Worm (Caenorhabditis elegans) whole organism, L3 larva: ENCODE measurements around the gene acs-5.

ENCODE experiments used
- aly-2 ChIP-seq: fragments of 150-350 bp; optimal IDR thresholded peaks from 2 replicates; lab custom pipeline; 2014; ENCODE audit warnings: missing biosample characterization, missing genetic modification characterization
- ama-1 ChIP-seq: fragments of 150-350 bp; optimal IDR thresholded peaks from 2 replicates; lab custom pipeline; 2018
- ceh-16 ChIP-seq: sonication (generic microtip); optimal IDR thresholded peaks from 2 replicates; lab custom pipeline; 2017; ENCODE audit warnings: missing biosample characterization, missing genetic modification characterization
- ceh-28 ChIP-seq: fragments of 150-350 bp; optimal IDR thresholded peaks from 2 replicates; lab custom pipeline; 2014; ENCODE audit warnings: missing biosample characterization, missing genetic modification reagents, missing genetic modification characterization
- ceh-82 ChIP-seq: fragments of 150-350 bp; optimal IDR thresholded peaks from 2 replicates; lab custom pipeline; 2014; ENCODE audit warnings: missing biosample characterization, missing genetic modification characterization
- ceh-9 ChIP-seq: sonication (generic microtip); optimal IDR thresholded peaks from 2 replicates; lab custom pipeline; 2018; ENCODE audit warnings: missing biosample characterization, missing genetic modification characterization
- egl-27 ChIP-seq: sonication (generic microtip); optimal IDR thresholded peaks from 4 replicates; lab custom pipeline; 2017; ENCODE audit warnings: missing biosample characterization, missing genetic modification reagents, missing genetic modification characterization
- egl-5 ChIP-seq: fragments of 150-350 bp; optimal IDR thresholded peaks from 2 replicates; lab custom pipeline; 2017; ENCODE audit warnings: missing biosample characterization, missing genetic modification reagents, missing genetic modification characterization, inconsistent platforms
- elt-1 ChIP-seq: fragments of 150-350 bp; optimal IDR thresholded peaks from 2 replicates; lab custom pipeline; 2014; ENCODE audit warnings: missing biosample characterization, missing genetic modification characterization
- elt-2 ChIP-seq: sonication (generic microtip); optimal IDR thresholded peaks from 2 replicates; lab custom pipeline; 2016; ENCODE audit warnings: missing genetic modification reagents, mild to moderate bottlenecking, missing genetic modification characterization, missing compliant biosample characterization
- fkh-10 ChIP-seq: sonication (generic microtip); optimal IDR thresholded peaks from 2 replicates; lab custom pipeline; 2017; ENCODE audit warnings: missing biosample characterization, missing genetic modification reagents, missing genetic modification characterization
- fos-1 ChIP-seq: fragments of 150-350 bp; optimal IDR thresholded peaks from 2 replicates; lab custom pipeline; 2014; ENCODE audit warnings: missing biosample characterization, missing genetic modification characterization
- hmg-11 ChIP-seq: sonication (generic microtip); optimal IDR thresholded peaks from 2 replicates; lab custom pipeline; 2016; ENCODE audit warnings: missing genetic modification characterization, missing compliant biosample characterization
- jun-1 ChIP-seq: fragments of 150-350 bp; optimal IDR thresholded peaks from 2 replicates; lab custom pipeline; 2014; ENCODE audit warnings: missing biosample characterization, missing genetic modification reagents, missing genetic modification characterization
- lin-15B ChIP-seq: fragments of 150-350 bp; optimal IDR thresholded peaks from 2 replicates; lab custom pipeline; 2014; ENCODE audit warnings: missing biosample characterization, missing genetic modification characterization
- lin-39 ChIP-seq: fragments of 150-350 bp; optimal IDR thresholded peaks from 2 replicates; lab custom pipeline; 2018; ENCODE audit warnings: missing biosample characterization, missing genetic modification reagents, missing genetic modification characterization
- mdl-1 ChIP-seq: fragments of 150-350 bp; optimal IDR thresholded peaks from 2 replicates; lab custom pipeline; 2014; ENCODE audit warnings: missing biosample characterization, missing genetic modification characterization
- mml-1 ChIP-seq: fragments of 150-350 bp; sonication (generic microtip); optimal IDR thresholded peaks from 3 replicates; lab custom pipeline; 2014; ENCODE audit warnings: missing biosample characterization, missing genetic modification characterization
- nhr-11 ChIP-seq: fragments of 150-350 bp; optimal IDR thresholded peaks from 2 replicates; lab custom pipeline; 2014; ENCODE audit warnings: missing biosample characterization, missing genetic modification characterization
- nhr-12 ChIP-seq: fragments of 150-350 bp; optimal IDR thresholded peaks from 2 replicates; lab custom pipeline; 2014; ENCODE audit warnings: missing biosample characterization, missing genetic modification characterization
- nhr-23 ChIP-seq: fragments of 150-350 bp; optimal IDR thresholded peaks from 2 replicates; lab custom pipeline; 2014; ENCODE audit warnings: missing biosample characterization, missing genetic modification reagents, missing genetic modification characterization
- nhr-237 ChIP-seq: fragments of 150-350 bp; optimal IDR thresholded peaks from 2 replicates; lab custom pipeline; 2014; ENCODE audit warnings: missing biosample characterization, missing genetic modification characterization
- nhr-25 ChIP-seq: sonication (generic microtip); optimal IDR thresholded peaks from 2 replicates; lab custom pipeline; 2017; ENCODE audit warnings: missing biosample characterization, missing genetic modification characterization
- pha-4 ChIP-seq: fragments of 150-350 bp; optimal IDR thresholded peaks from 2 replicates; lab custom pipeline; 2014; ENCODE audit warnings: missing biosample characterization, missing genetic modification reagents, missing genetic modification characterization
- pqm-1 ChIP-seq: fragments of 150-350 bp; optimal IDR thresholded peaks from 2 replicates; lab custom pipeline; 2017; ENCODE audit warnings: missing biosample characterization, missing genetic modification characterization, inconsistent platforms
- sea-2 ChIP-seq: fragments of 150-350 bp; sonication (generic microtip); optimal IDR thresholded peaks from 4 replicates; lab custom pipeline; 2014; ENCODE audit warnings: missing biosample characterization, missing genetic modification reagents, missing genetic modification characterization
- skn-1 ChIP-seq: fragments of 150-350 bp; optimal IDR thresholded peaks from 2 replicates; lab custom pipeline; 2014; ENCODE audit warnings: missing biosample characterization, missing genetic modification characterization
- tbx-2 ChIP-seq: sonication (generic microtip); optimal IDR thresholded peaks from 2 replicates; lab custom pipeline; 2016; ENCODE audit warnings: mild to moderate bottlenecking, missing genetic modification characterization, missing compliant biosample characterization
- unc-39 ChIP-seq: sonication (generic microtip); optimal IDR thresholded peaks from 4 replicates; lab custom pipeline; 2017; ENCODE audit warnings: missing biosample characterization, missing genetic modification characterization
- unc-62 ChIP-seq: fragments of 150-350 bp; sonication (generic microtip); optimal IDR thresholded peaks from 4 replicates; lab custom pipeline; 2014; ENCODE audit warnings: missing biosample characterization, missing genetic modification reagents, missing genetic modification characterization
- zag-1 ChIP-seq: fragments of 150-350 bp; optimal IDR thresholded peaks from 2 replicates; lab custom pipeline; 2014; ENCODE audit warnings: missing biosample characterization, missing genetic modification characterization
- ztf-4 ChIP-seq: fragments of 150-350 bp; optimal IDR thresholded peaks from 2 replicates; lab custom pipeline; 2014; ENCODE audit warnings: missing biosample characterization, missing genetic modification characterization

The acs-5 gene

DNA sequence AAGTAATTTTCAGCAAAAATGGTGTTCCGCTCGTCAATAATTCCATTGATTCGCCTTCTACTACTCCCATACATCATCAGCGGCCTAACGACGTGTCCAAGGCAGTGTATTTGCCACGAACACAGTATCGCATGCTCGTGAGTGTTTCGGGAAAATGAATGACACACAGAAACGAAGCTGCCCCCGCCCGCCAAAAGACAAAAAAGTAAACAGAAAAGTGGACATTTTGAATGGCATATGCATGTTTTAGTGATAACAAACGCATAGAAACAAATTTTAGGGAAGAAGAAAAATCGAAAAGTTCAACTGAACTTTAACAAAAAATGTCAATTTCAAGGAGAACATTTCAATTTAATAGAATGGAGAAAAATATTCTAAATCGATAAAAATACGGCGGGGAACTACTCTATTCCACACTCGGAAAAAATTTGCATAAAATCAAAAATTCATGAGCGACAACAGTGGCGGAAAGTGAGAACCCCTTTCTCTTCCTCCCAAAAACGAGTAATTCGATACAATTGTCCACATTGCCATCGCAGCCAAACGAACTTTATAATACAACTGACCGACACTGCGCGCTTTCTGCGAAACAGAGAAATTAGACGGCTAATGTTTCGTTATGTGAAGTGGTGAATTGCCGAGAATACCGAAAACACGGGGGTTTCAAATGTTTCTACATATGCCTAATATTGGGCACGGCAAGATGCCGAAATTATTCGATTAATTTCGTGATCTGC is 14.7 kb downstream of the acs-5 start:
- TF ChIP-seq nhr-12 (no peak), nhr-25 (tag; lab: Kevin White, UChicago) (no peak), sea-2 (GFP tag; lab: Kevin White, UChicago) (no peak), pqm-1 (tag; lab: Kevin White, UChicago) (peak; percentile 19), ceh-16 (tag; lab: Kevin White, UChicago) (no peak), nhr-23 (tag; lab: Kevin White, UChicago) (no peak), zag-1 (no peak), elt-1 (no peak), pha-4 (peak; percentile 71), nhr-237 (tag; lab: Kevin White, UChicago) (no peak), skn-1 (tag; lab: Kevin White, UChicago) (no peak), tbx-2 (tag; lab: Kevin White, UChicago) (no peak), elt-2 (tag; lab: Kevin White, UChicago) (peak; percentile 43), hmg-11 (tag; lab: Kevin White, UChicago) (no peak), ceh-9 (tag; lab: Kevin White, UChicago) (no peak), lin-39 (tag; lab: Kevin White, UChicago) (no peak), ceh-28 (tag; lab: Kevin White, UChicago) (no peak), egl-5 (tag; lab: Kevin White, UChicago) (no peak), unc-39 (tag; lab: Kevin White, UChicago) (no peak), ztf-4 (tag; lab: Kevin White, UChicago) (no peak), mdl-1 (tag; lab: Kevin White, UChicago) (no peak), lin-15B (tag; lab: Kevin White, UChicago) (no peak)

DNA sequence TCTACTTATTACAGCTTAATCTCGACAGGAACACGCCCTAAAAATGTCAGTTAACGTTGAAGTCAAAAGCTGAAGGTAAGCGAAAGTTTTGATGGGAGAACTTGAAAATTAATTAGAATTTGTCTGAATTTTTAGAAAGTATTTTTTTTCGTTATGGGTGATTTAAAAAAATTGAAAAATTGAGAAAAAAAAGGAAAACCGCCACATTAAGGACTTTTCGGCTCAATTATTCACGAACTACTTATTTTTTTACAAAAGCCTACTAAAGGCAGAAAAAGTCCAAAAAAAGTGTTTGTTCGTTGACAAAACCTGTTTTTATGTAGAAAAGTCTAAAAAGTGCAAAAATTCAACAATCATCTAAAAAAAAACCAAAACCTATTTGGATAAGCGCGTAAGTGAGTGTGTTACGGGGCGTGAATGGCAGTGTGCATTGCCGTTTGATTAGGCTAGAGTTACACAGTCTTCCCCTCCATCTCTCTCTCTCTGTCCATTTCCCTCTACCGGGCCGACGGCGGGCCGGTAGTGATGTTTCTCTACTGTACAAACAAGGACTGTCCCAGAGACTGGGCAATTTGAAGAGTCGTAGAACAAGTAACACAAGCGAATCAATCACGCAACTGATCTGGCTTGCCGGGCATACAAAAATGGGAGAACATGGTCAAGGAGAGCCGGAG is 15.8 kb downstream of the acs-5 start, which contains the start of gene lron-13:
lron-13 (plus strand) TSS at position 15 of the 674 bp plus-strand sequence.
- TF ChIP-seq unc-62 (GFP tag; lab: Kevin White, UChicago) (no peak), pqm-1 (tag; lab: Kevin White, UChicago) (peak; percentile 31), egl-27 (tag; lab: Kevin White, UChicago) (no peak), pha-4 (peak; percentile 63), elt-2 (tag; lab: Kevin White, UChicago) (peak; percentile 38), unc-39 (tag; lab: Kevin White, UChicago) (no peak), jun-1 (tag; lab: Kevin White, UChicago) (no peak), lin-15B (tag; lab: Kevin White, UChicago) (peak; percentile 3), ama-1 (lab: Kevin White, UChicago) (peak; percentile 23), zag-1 (no peak), ceh-82 (tag; lab: Kevin White, UChicago) (no peak)

DNA sequence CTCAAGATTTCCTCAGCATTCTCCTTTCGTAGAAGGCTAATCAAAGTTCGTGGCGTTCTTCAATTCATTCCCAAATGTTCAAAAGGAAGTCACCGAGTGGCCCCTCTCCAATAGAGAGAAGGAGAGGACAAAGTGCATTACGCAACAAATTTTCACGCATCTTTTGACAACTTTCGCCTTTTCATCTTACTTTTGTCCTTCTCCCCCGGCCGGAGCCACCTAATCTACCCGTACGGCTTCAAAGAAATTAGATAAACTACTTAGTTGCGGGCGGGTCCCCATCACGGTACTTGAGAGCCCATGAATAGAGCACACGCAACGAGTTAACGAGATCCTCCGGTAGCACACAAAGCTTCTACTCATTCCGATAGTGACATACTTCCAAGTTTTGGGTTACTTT is 16.6 kb downstream of the acs-5 start:
- TF ChIP-seq fkh-10 = peak; percentile 16
- TF ChIP-seq mml-1 (tag; lab: Kevin White, UChicago) = no peak

- TF ChIP-seq elt-2 (tag; lab: Kevin White, UChicago) (peak; percentile 60), fkh-10 (no peak), aly-2 (tag; lab: Kevin White, UChicago) (no peak), fos-1 (peak; percentile 25), ceh-28 (tag; lab: Kevin White, UChicago) (peak; percentile 47), nhr-12 (no peak), pqm-1 (tag; lab: Kevin White, UChicago) (peak; percentile 62), pha-4 (peak; percentile 13), nhr-11 (tag; lab: Kevin White, UChicago) (no peak)
Measured at ce11 chrIII:13526191-13526590, 17.1 kb downstream of the acs-5 start.
